Fruit fly (Drosophila melanogaster) whole organism: ENCODE results near the gene Sf3b2.

Experiments
- CG8478 ChIP-seq: fragments of >200 bp; optimal IDR thresholded peaks from 2 replicates; lab custom pipeline; 2018; ENCODE audit warnings: inconsistent platforms
- EcR ChIP-seq, 2 experiments: fragments of >200 bp; optimal IDR thresholded peaks; 2 replicates each; lab custom pipeline; 2017; ENCODE audit warnings: missing biosample characterization in 2 of 2, missing genetic modification characterization in 2 of 2, missing genetic modification reagents in 2 of 2
- pan ChIP-seq: fragments of >200 bp; optimal IDR thresholded peaks from 2 replicates; lab custom pipeline; 2017
- psq ChIP-seq: fragments of >200 bp; optimal IDR thresholded peaks from 2 replicates; lab custom pipeline; 2017
- usp ChIP-seq: fragments of >200 bp; optimal IDR thresholded peaks from 2 replicates; lab custom pipeline; 2017; ENCODE audit warnings: missing biosample characterization, missing genetic modification characterization, mixed read lengths

dm6 chr2L:3022986-3023385, 6.0 kb downstream of the Sf3b2 start, which contains the start of the genes alpha4GT1 and Prp40:
- no peak for TF ChIP-seq CG8478 (lab: Kevin White, UChicago)
- no peak for TF ChIP-seq pan
- no peak for TF ChIP-seq usp (GFP tag; lab: Kevin White, UChicago)
- TF ChIP-seq psq (lab: Kevin White, UChicago): no peak
- no peak for TF ChIP-seq EcR (GFP tag; optimal IDR thresholded peaks at IDR 0.05; lab: Kevin White, UChicago)
